Fruit fly (Drosophila melanogaster): ENCODE data around the gene Meltrin.

Gene Meltrin

DNA sequence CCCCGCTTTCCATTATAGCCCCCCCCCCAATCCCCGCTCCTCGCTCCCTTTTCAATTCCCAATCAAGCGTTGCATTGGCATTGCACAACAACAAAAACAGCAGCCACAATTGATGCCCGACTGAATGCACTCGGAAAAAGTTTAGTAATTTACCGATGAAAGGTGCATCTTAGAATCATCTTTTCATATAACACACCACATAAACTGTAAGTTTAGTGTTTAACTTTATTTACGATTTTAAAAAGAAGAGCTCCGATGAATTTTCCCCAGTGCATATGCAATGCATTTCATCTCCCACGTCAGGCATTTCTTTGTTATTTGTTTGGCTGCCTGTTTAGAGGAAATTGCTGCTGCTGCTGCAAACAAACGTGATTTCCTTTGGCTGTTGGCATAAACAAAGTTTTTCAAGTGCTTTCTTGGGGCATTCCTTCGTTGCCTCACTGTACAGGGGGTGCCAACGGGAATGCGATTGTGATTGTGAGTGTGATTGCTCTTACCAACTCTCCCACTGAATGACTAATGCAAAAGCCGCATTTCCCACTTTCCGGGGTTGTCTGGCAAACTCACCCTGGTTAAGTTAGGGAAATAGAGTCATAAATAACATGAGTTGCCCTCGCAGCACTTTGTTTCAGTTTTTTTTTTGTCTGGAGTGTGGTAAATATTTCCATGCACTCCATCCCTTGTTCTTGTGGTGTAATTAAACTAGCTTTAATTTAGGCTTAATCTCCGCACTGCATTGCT lies 4.7 kb downstream of the Meltrin start (continued):
- peak; percentile 78; the same call in 2 of the 3 replicates for TF ChIP-seq CG2199 (GFP tag; IDR thresholded peaks at IDR 0.05)
- no peak for TF ChIP-seq Doc3 (GFP tag; IDR thresholded peaks at IDR 0.05; ENCODE audit: partially characterized antibody)
- TF ChIP-seq CG13123 (GFP tag; optimal IDR thresholded peaks at IDR 0.05): peak; percentile 39
- peak; percentile 54 for TF ChIP-seq PHDP (tag; optimal IDR thresholded peaks at IDR 0.05)
- no peak for TF ChIP-seq CG6854 (GFP tag; optimal IDR thresholded peaks at IDR 0.05)
- peak in 1 of 2 experiments; percentile 45 for TF ChIP-seq Hr78 (GFP tag; optimal IDR thresholded peaks at IDR 0.05)
- peak; percentile 16 for TF ChIP-seq CG30020 (tag; optimal IDR thresholded peaks at IDR 0.05)
- TF ChIP-seq CG9817 (tag; optimal IDR thresholded peaks at IDR 0.05): no peak
- TF ChIP-seq btn (GFP tag; optimal IDR thresholded peaks at IDR 0.05): peak; percentile 61
- TF ChIP-seq pnt (GFP tag; optimal IDR thresholded peaks at IDR 0.05): peak; percentile 58
- TF ChIP-seq cg (GFP tag; optimal IDR thresholded peaks at IDR 0.05): no peak
- peak; percentile 60 for TF ChIP-seq gt (GFP tag; IDR thresholded peaks at IDR 0.05)
- TF ChIP-seq phol (tag; optimal IDR thresholded peaks at IDR 0.05): peak; percentile 82
- peak; percentile 2 for TF ChIP-seq CG8290 (GFP tag; optimal IDR thresholded peaks at IDR 0.05)
- TF ChIP-seq CG8290 (tag; optimal IDR thresholded peaks at IDR 0.05): peak in 1 of 2 experiments; percentile 0
- TF ChIP-seq p53 (GFP tag; optimal IDR thresholded peaks at IDR 0.05): peak; percentile 13
- TF ChIP-seq CG12104 (GFP tag; optimal IDR thresholded peaks at IDR 0.05): peak; percentile 54
- TF ChIP-seq sob (GFP tag; IDR thresholded peaks at IDR 0.05): 0 out of 2 replicates have a peak, but pooled peaks have one; percentile 23
- peak; percentile 69 for TF ChIP-seq CG10654 (GFP tag; optimal IDR thresholded peaks at IDR 0.05)
- TF ChIP-seq crc (GFP tag; optimal IDR thresholded peaks at IDR 0.05): no peak
- peak; percentile 70 for TF ChIP-seq tin (GFP tag; optimal IDR thresholded peaks at IDR 0.05)
- peak; percentile 60 for TF ChIP-seq CG1233 (GFP tag; optimal IDR thresholded peaks at IDR 0.05)
- TF ChIP-seq trem (tag; optimal IDR thresholded peaks at IDR 0.05): peak; percentile 60
- peak; percentile 12; the same call in 1 of the 2 replicates for TF ChIP-seq CG14441 (GFP tag; IDR thresholded peaks at IDR 0.05)
- TF ChIP-seq CG11398 (GFP tag; optimal IDR thresholded peaks at IDR 0.05): no peak
- TF ChIP-seq peb (GFP tag; IDR thresholded peaks at IDR 0.05): peak; percentile 70
- no peak for TF ChIP-seq klu (GFP tag; IDR thresholded peaks at IDR 0.05)
- peak; percentile 58 for TF ChIP-seq CG8089 (GFP tag; optimal IDR thresholded peaks at IDR 0.05)
- TF ChIP-seq Deaf1 (tag; optimal IDR thresholded peaks at IDR 0.05): peak; percentile 0
- no peak for TF ChIP-seq danr (GFP tag; IDR thresholded peaks at IDR 0.05)
- no peak for TF ChIP-seq fu2 (GFP tag; optimal IDR thresholded peaks at IDR 0.05)
- TF ChIP-seq CG9797 (GFP tag; optimal IDR thresholded peaks at IDR 0.05): no peak
- TF ChIP-seq CG12769 (tag; optimal IDR thresholded peaks at IDR 0.05): peak; percentile 21
- TF ChIP-seq CrebB (tag; optimal IDR thresholded peaks at IDR 0.05): no peak
- peak; percentile 85 for TF ChIP-seq Sox102F (GFP tag; optimal IDR thresholded peaks at IDR 0.05)
- TF ChIP-seq eve (GFP tag; optimal IDR thresholded peaks at IDR 0.05): peak in 1 of 2 experiments; percentile 42
- TF ChIP-seq chm (GFP tag; IDR thresholded peaks at IDR 0.05): peak; percentile 93
- TF ChIP-seq chn (GFP tag; optimal IDR thresholded peaks at IDR 0.05): peak; percentile 72
- TF ChIP-seq vnd (GFP tag; IDR thresholded peaks at IDR 0.05; ENCODE audit: partially characterized antibody): no peak
- no peak for TF ChIP-seq hbn (GFP tag; IDR thresholded peaks at IDR 0.05; ENCODE audit: partially characterized antibody)
- TF ChIP-seq vfl (GFP tag; optimal IDR thresholded peaks at IDR 0.05): no peak
- TF ChIP-seq Trl (optimal IDR thresholded peaks at IDR 0.05): no peak
- peak; percentile 54 for TF ChIP-seq Trl (GFP tag; optimal IDR thresholded peaks at IDR 0.05)
- TF ChIP-seq CG17385 (GFP tag; optimal IDR thresholded peaks at IDR 0.05): peak; percentile 60
- TF ChIP-seq Eip74EF (GFP tag; optimal IDR thresholded peaks at IDR 0.05): peak in 1 of 2 experiments; percentile 62
- peak; percentile 82 for TF ChIP-seq Spps (tag; optimal IDR thresholded peaks at IDR 0.05)
- TF ChIP-seq pho (GFP tag; optimal IDR thresholded peaks at IDR 0.05): no peak
- no peak for TF ChIP-seq CG18011 (GFP tag; optimal IDR thresholded peaks at IDR 0.05)
- TF ChIP-seq Dref (GFP tag; IDR thresholded peaks at IDR 0.05): no peak
- peak; percentile 27 for TF ChIP-seq pb (GFP tag; optimal IDR thresholded peaks at IDR 0.05)

Data from whole organism, embryonic.